Fruit fly (Drosophila melanogaster) whole organism, adult: ENCODE data around the gene CG17571.
A peak's percentile ranks its signal among the peaks of the same experiment; 100 is the strongest.

Experiments used
- CG11617 ChIP-seq: fragments of 200-800 bp; sonication (Bioruptor generic); optimal IDR thresholded peaks from 2 replicates; lab custom pipeline; 2017; ENCODE audit warnings: mild to moderate bottlenecking, missing biosample characterization, missing genetic modification reagents, missing genetic modification characterization
- CG12768 ChIP-seq: fragments of 200-800 bp; sonication (Bioruptor generic); optimal IDR thresholded peaks from 2 replicates; lab custom pipeline; 2017; ENCODE audit warnings: missing biosample characterization, missing genetic modification characterization, mild to moderate bottlenecking, moderate library complexity, missing genetic modification reagents
- CG14711 ChIP-seq: fragments of 200-800 bp; sonication (Bioruptor generic); optimal IDR thresholded peaks from 2 replicates; lab custom pipeline; 2018; ENCODE audit warnings: missing biosample characterization, mild to moderate bottlenecking, missing genetic modification characterization, moderate library complexity
- CG33017 ChIP-seq: fragments of 200-800 bp; sonication (Bioruptor generic); optimal IDR thresholded peaks from 2 replicates; lab custom pipeline; 2018; ENCODE audit warnings: missing biosample characterization, mild to moderate bottlenecking, missing genetic modification characterization, moderate library complexity
- CG5204 ChIP-seq: fragments of 200-800 bp; sonication (Bioruptor generic); optimal IDR thresholded peaks from 2 replicates; lab custom pipeline; 2016; ENCODE audit warnings: missing biosample characterization, missing genetic modification characterization
- Hr96 ChIP-seq: fragments of 200-800 bp; sonication (Bioruptor generic); optimal IDR thresholded peaks from 2 replicates; lab custom pipeline; 2016; ENCODE audit warnings: missing biosample characterization, missing genetic modification characterization
- Mnt ChIP-seq: fragments of 200-800 bp; sonication (Bioruptor generic); optimal IDR thresholded peaks from 2 replicates; lab custom pipeline; 2016; ENCODE audit warnings: missing biosample characterization, mild to moderate bottlenecking, missing genetic modification characterization
- cic ChIP-seq: fragments of 200-800 bp; sonication (Bioruptor generic); optimal IDR thresholded peaks from 2 replicates; lab custom pipeline; 2017; ENCODE audit warnings: missing biosample characterization, mild to moderate bottlenecking, missing genetic modification characterization, moderate library complexity
- kay ChIP-seq: fragments of 200-800 bp; sonication (Bioruptor generic); peaks from one replicate; lab custom pipeline; 2016; ENCODE audit warnings: missing biosample characterization, missing genetic modification characterization, borderline replicate concordance
- ovo ChIP-seq: fragments of 200-800 bp; sonication (Bioruptor generic); optimal IDR thresholded peaks from 2 replicates; lab custom pipeline; 2016; ENCODE audit warnings: missing biosample characterization, missing genetic modification characterization
- pad ChIP-seq: fragments of 200-800 bp; sonication (Bioruptor generic); optimal IDR thresholded peaks from 3 replicates; lab custom pipeline; 2017; ENCODE audit warnings: missing biosample characterization, missing genetic modification characterization, mild to moderate bottlenecking, moderate library complexity, missing genetic modification reagents
- toe ChIP-seq: fragments of 200-800 bp; sonication (Bioruptor generic); optimal IDR thresholded peaks from 2 replicates; lab custom pipeline; 2016; ENCODE audit warnings: missing biosample characterization, missing genetic modification characterization

Gene CG17571

DNA sequence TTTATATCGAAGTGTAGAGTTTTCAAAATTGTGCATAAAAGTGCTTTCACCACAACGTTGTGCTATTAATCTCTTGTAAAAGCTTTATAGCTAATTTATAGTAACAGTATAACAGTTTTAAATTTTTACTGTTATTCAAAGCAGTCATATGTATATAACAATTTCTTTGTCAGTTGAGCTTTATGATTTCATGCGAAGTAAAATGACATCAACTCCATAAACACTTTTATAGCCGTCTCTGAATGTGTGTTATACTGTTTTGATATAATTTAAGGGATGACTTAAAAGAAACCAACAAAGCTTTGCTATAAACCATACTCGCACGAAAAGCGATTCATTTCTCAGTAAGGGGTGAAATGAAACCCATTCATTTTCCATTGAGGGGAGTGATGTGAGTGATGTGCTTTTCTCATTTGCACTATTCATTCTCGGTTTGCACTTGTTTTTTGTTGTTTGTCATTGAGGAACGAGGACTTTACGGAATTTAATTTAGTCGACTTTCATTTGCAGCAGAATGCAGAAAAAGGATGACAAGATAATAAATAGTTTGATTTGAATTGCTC lies 27.0 kb downstream of the CG17571 start:
- TF ChIP-seq kay (peak; percentile 22), CG14711 (tag; lab: Kevin White, UChicago) (no peak), cic (GFP tag; lab: Kevin White, UChicago) (no peak), CG33017 (tag; lab: Kevin White, UChicago) (no peak), pad (GFP tag; lab: Kevin White, UChicago) (peak; percentile 94), ovo (GFP tag; lab: Kevin White, UChicago) (no peak), Hr96 (GFP tag; lab: Kevin White, UChicago) (no peak), CG12768 (GFP tag; lab: Kevin White, UChicago) (no peak), Mnt (GFP tag; lab: Kevin White, UChicago) (no peak), toe (no peak)

DNA sequence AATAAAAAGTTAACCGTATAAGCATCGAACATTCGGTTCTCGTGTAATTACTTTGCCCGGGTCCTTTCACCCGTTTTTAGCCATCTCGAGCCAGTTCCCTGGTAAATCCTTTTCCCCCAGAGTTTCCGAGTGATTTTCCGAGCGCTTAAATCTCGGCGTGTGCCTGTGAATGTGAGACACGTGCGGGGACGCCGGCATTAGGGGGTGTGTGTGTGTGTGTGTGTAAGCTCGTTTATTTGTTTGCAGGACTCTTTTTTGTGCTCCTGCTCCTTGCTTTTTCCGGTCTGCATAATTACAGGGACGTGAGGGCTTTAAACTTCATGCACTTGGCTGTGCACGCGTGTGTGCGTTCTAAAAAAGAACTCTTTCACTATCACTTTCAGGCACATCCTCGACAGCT lies 31.2 kb downstream of the CG17571 start:
- TF ChIP-seq CG33017 (tag; lab: Kevin White, UChicago) (no peak), pad (GFP tag; lab: Kevin White, UChicago) (no peak), CG12768 (GFP tag; lab: Kevin White, UChicago) (no peak), CG5204 (GFP tag; lab: Kevin White, UChicago) (no peak), CG11617 (GFP tag; lab: Kevin White, UChicago) (no peak), Hr96 (GFP tag; lab: Kevin White, UChicago) (no peak), ovo (GFP tag; lab: Kevin White, UChicago) (no peak), kay (no peak)

DNA sequence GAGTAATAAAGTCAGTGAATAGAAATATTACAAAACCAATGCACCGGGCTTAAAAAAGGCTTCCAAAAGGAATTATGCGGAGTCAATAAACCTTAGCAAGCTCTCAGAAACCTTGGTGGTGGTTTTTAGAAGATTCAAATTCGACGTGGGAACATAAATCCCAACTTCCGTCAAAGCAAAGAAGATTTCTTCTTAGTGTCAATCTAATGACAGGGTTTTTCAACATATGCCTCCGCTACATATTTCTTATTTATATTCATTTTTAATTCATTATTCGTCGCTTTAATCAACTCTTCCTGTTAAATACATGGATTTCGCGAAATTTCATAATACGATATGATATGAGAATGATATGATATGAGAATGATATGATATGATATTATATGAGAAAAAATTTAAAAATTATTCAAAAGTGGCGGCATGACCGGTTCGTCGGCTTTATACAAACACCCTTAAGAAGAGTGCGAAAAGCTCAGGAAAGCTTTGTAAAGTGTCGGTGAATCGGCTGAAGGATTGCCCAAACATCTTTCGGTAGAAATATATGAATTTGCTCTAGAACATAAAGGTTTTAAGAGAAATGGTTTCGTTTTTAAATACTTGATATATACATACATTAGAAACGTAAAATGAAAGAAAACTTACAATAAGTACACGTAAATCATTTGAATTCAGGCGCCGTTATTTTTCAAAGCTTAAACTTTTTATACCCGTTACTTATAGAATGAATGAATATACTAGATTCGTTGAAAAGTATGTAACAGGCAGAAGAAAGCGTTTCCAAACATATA lies 33.9 kb downstream of the CG17571 start:
- TF ChIP-seq cic (GFP tag; lab: Kevin White, UChicago) (no peak), toe (no peak)
